Worm (Caenorhabditis elegans) whole organism, L4/young adult: Measurements from ENCODE around the gene snx-1.

Experiments used
- W03F9.2 ChIP-seq: fragments of 150-350 bp; optimal IDR thresholded peaks from 2 replicates; lab custom pipeline; 2014; ENCODE audit warnings: missing biosample characterization, missing genetic modification characterization
- dao-5 ChIP-seq: sonication (generic microtip); optimal IDR thresholded peaks from 2 replicates; lab custom pipeline; 2016; ENCODE audit warnings: missing genotype, missing genetic modification characterization, moderate library complexity, missing compliant biosample characterization
- him-1 ChIP-seq: sonication (generic microtip); optimal IDR thresholded peaks from 2 replicates; lab custom pipeline; 2016; ENCODE audit warnings: missing genotype, missing genetic modification reagents, missing genetic modification characterization, missing compliant biosample characterization

Gene snx-1

DNA sequence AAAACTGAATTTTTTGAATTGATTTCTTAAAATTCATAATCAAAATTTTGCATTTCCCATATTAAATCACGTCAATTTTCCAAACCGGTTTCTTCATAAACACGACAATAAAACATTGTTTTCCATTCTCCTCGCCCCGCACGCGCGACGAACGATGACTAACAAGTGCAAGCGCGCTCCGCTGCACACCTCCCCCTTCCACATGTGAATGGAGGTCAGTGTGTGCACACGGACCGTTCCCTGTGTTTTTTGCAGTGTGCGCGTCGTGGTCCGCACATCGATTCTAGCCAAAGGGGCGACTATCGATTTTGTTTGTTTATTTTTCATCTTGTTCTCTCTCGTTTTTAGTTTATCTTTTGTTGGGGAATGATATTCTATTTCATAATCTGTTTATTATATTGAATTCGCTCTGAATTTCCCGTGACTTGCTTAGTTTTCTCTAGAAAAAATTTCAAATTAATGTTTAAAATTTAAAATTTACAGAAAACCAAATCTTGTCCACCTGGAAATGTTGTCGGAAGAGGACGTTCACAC, at the start of gene snx-1:
TSS of gene snx-1 (plus strand) at position 484 of the 534 bp plus-strand sequence.
- no peak for TF ChIP-seq him-1
- TF ChIP-seq W03F9.2 (tag; lab: Kevin White, UChicago) = peak; percentile 5

DNA sequence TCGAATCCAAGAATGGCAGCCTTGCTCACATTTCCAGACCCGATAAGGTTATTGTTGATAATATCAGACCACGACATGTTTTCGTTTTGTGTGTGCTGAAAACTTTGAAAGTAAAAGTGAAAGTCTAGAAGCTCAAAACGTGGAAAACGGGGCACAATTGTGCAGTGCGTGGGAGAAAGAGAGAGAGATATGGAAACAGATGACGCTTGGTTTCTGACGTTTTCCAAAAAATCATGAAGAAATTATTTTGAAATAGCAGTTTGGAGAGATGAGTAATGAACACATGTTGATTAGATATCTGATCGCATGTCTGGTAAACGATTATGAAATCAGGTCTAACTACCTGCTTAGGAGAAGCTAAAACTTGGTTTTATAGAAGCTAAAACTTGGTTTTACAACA, 48.2 kb upstream of the snx-1 start, which contains the start of gene pfn-3:
TSS of gene pfn-3 (minus strand) at position 101 of the 400 bp plus-strand sequence.
- TF ChIP-seq him-1 (no peak), dao-5 (tag; lab: Kevin White, UChicago) (no peak), W03F9.2 (tag; lab: Kevin White, UChicago) (no peak)

DNA sequence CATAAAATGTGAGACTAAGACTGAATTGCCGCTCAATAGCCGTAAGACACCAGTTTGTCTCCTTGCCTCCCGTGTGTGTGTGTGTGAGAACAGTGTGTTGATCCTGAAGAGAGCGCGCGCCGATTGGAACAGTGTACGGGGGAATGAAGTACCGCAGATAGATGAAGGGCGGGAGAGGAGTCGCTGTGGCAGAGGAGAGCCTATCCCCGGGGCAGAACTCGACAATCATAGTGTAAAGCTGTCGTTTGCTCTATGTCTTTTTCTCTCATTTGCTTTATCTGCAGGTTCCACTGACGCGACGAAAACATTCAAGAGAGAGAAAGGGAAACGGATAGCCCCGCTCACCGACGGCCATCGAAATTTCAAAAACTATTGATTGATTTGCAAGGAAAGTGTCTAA, 46.9 kb upstream of the snx-1 start:
- no peak for TF ChIP-seq W03F9.2 (tag; lab: Kevin White, UChicago)
- no peak for TF ChIP-seq dao-5 (tag; lab: Kevin White, UChicago)
- TF ChIP-seq him-1 = no peak

DNA sequence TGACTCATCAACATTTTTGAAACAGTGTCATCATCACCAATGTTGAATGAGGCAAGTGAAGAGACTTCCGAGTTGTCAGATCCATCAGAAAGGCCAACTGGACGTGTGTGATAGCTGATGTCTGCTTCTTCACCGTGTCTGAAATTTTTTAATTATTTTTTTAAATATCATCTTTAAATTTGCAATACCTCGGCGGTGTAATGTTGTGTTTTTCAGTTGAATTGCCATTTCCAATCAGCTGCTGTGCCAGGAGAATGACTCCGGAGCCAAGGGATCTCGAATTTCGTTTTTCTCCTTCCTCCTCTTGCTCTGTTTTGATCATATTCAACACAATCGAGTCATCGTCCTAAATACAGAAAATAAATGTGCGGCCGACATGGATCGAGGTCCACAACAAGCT, 43.8 kb upstream of the snx-1 start:
- no peak for TF ChIP-seq W03F9.2 (tag; lab: Kevin White, UChicago)
- no peak for TF ChIP-seq him-1
- TF ChIP-seq dao-5 (tag; lab: Kevin White, UChicago) = no peak

DNA sequence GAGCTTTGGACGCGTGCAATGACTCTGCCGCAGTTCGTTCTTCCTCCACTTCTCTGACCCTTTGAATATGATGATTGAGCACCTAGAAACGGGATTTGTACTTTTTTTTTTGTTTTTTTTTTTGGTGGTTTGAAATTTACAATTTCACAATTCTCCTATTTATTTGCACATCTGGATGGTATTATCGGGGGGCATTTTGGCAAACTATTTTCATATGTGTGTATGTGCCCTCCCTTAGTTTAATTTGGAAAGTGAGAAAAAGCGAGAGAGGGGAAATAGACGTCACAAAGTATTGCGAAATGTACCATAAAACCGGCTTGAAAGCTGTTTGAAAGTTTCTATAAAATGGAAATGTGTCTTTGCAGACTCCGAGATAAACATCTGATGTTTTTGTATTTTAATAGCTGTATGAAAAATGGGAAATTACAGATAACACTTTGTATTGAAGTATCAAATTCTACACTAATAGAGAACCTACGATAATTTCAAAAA, 42.3 kb upstream of the snx-1 start:
- TF ChIP-seq him-1 (peak; percentile 17), dao-5 (tag; lab: Kevin White, UChicago) (no peak)

DNA sequence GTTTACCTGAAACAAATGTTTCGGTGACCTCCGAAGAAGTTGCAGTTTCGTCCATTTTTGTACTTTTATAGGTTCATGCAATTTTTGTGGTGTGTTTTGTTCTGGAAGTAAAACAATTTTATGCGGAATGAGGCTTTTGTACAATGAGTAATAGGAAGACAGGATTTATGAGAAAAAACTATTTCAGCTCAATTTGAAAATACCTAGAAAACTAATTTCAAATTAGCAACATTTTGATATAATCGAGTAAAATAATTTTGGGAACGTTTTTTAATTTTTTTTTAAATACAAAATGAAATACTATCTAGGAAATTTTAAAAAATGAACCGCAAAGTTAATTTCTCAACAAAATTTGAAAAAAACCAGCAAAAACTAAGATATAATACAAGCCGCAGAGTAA, 40.7 kb upstream of the snx-1 start, which contains the start of gene rei-2:
TSS of gene rei-2 (minus strand) at position 101 of the 400 bp plus-strand sequence.
- TF ChIP-seq him-1 (no peak), dao-5 (tag; lab: Kevin White, UChicago) (no peak), W03F9.2 (tag; lab: Kevin White, UChicago) (no peak)

DNA sequence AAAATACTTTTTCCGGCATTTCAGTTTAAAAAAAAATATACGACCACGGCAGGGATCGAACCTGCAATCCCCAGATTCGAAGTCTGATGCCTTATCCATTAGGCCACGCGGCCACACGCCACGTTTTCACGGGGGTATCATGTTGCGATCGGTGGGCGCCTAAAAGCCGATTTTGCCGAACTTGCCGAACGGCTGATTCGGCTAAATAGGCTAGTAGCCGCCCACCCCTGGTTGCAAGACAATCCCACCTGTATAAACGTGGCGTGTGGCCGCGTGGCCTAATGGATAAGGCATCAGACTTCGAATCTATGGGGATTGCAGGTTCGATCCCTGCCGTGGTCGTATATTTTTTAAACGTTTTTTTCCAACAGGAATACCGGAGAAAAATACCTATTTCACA, 39.7 kb upstream of the snx-1 start:
- TF ChIP-seq him-1 = no peak
- TF ChIP-seq dao-5 (tag; lab: Kevin White, UChicago) = no peak
- no peak for TF ChIP-seq W03F9.2 (tag; lab: Kevin White, UChicago)

DNA sequence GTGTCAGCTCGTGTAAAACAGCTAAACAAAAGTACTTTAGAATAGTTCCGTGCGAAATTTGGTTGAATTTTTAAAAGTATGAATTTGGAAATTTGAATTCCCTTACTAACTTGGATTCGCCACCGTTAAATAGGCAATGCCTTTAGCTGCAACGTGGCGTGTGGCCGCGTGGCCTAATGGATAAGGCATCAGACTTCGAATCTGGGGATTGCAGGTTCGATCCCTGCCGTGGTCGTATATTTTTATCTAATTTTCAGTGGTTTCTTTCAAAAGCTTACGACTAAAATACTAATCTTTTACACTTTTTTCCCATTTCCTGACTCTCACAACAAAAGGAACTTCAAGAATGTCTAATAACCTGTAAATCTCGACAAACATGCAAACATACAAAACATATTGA, 39.1 kb upstream of the snx-1 start:
- TF ChIP-seq dao-5 (tag; lab: Kevin White, UChicago) = no peak
- TF ChIP-seq him-1 = no peak
- TF ChIP-seq W03F9.2 (tag; lab: Kevin White, UChicago) = no peak

DNA sequence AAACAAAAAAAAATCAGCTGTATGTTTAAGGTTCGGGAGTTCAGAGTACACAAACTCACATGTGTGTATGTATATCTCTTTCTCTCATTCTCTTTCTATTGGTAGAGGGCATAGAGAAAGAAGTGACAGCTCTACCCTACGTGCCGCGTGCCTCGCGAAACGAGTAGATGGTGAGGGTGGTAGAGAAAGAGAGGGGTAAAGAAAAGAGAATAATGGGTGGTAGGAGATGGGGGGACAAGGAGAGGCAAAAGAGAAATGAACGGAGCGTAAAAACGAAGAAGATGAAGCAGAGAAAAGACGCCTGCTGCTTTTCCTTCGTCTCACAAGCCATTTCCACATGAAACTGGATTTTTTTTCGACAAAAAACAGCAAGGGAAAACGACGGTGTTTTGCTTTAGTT, 35.6 kb upstream of the snx-1 start:
- TF ChIP-seq him-1 = peak; percentile 92
- TF ChIP-seq dao-5 (tag; lab: Kevin White, UChicago) = no peak
- peak; percentile 80 for TF ChIP-seq W03F9.2 (tag; lab: Kevin White, UChicago)

DNA sequence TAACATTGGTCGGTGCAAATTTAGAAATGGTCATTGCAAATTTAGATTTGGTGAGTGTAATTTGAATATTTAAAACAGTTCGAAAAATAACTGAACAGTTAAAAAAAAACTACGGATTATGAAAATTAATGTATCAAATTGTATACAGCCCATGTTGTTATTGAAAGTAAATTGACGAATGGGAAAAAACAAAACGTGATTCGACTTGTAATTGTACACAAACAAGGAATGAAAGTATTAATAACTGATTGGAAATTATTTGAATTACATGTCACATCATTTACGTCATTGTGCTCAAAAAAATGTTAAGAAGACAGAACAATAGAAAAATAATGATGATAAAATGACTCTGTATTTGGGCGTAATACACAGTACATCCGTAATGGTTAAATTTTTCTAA, 34.5 kb upstream of the snx-1 start:
- TF ChIP-seq W03F9.2 (tag; lab: Kevin White, UChicago) (no peak), him-1 (no peak), dao-5 (tag; lab: Kevin White, UChicago) (no peak)

DNA sequence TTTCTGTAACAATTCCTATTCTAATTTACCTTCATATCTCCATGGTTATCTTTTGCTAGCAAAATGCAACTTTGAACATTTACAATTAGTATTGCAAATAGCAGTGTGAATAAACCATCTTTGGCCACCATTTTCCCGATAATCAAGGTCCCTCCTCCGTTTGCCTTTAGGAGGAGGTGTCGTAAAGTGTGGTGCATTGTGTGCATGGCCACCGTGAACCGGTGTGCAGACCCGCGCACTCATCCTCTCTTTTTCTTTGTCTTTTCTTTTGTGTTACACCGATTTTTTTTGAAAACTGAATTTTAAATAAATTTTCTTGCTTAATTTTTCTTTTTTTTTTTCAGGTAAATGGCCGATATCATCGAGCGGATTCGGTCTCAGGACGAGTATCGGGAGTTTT, 32.0 kb upstream of the snx-1 start, which contains the start of the genes pigx-1 and rme-6:
TSS of gene pigx-1 (minus strand) at position 206 of the 400 bp plus-strand sequence.
TSS of gene rme-6 (plus strand) at position 345 of the 400 bp plus-strand sequence.
- TF ChIP-seq him-1 (no peak), W03F9.2 (tag; lab: Kevin White, UChicago) (no peak), dao-5 (tag; lab: Kevin White, UChicago) (no peak)

DNA sequence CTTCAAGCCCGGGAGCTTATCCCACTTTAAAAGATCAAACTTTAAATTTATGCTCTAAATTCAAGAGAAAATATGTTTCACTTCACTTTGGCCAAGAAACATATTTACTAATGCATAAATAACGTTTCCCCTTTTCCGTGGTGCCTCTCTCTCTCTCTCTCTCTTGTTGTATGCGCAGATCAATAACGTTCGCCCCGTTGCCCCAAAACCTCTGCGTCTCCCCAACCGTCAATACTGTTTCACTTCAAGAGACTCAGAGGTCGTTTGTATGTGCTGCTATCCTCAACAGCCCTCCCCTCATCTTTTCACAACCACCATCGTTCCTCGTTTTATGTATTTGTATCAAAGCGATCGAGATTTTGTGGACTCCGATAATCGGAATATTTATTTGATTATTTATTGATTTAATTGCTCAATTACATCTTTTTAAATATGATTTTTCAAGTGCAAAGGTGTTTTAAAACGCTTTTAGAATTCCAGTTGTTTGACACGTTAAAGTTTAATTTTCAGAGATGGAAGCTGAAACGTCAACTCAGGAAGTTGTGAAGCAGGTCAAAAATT, 25.0 kb upstream of the snx-1 start, which contains the start of gene ife-4:
TSS of gene ife-4 (plus strand) at position 511 of the 561 bp plus-strand sequence.
- no peak for TF ChIP-seq W03F9.2 (tag; lab: Kevin White, UChicago)
- TF ChIP-seq him-1 = peak; percentile 15
- TF ChIP-seq dao-5 (tag; lab: Kevin White, UChicago) = no peak

DNA sequence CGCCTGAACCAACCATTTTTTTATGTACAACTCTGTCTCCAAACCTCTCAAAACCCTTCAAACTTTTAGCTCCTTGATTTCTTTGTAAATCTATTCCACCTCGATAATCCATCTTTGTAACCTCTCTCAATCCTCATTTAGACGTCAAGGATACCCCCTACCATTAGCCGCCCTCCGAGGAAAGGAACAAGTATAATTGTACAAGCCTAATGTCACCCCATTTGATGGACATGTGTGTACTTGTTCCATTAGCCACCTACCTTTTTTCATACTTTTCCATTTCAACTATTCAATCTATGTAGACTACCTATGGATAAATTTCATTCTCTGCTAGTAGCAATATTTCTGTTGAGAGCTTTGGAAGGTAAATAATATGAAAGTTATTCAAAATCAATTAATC, 21.0 kb upstream of the snx-1 start, which contains the start of gene C05D9.4:
TSS of gene C05D9.4 (plus strand) at position 301 of the 400 bp plus-strand sequence.
- TF ChIP-seq him-1 (no peak), W03F9.2 (tag; lab: Kevin White, UChicago) (no peak), dao-5 (tag; lab: Kevin White, UChicago) (no peak)

DNA sequence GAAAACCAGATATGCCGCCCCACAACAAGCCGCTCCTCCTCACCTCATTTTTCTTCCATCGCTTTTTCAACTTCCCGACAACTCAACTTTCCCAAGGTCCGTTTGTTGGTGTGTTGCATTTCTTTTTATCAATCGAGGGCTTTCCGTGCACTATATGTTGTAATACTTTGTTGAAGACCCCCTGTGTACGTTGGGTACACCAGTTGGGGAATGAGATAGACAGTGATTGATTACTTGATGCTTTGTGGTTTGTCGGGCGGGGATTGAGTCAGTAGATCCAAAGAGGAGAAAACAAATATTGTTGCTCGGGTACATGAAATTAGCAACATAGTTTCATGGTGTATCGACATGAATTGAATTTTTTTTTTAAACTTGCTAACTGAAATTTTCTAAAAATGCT, 19.9 kb upstream of the snx-1 start:
- TF ChIP-seq him-1 (no peak), W03F9.2 (tag; lab: Kevin White, UChicago) (no peak), dao-5 (tag; lab: Kevin White, UChicago) (no peak)
